Worm (Caenorhabditis elegans) whole organism, L1 larva: ENCODE measurements around the gene psf-1.

ENCODE experiments used
- C04F5.9 ChIP-seq: sonication (generic microtip); optimal IDR thresholded peaks from 2 replicates; lab custom pipeline; 2016; ENCODE audit warnings: missing genetic modification characterization, missing compliant biosample characterization
- C34B4.2 ChIP-seq: sonication (generic microtip); optimal IDR thresholded peaks from 2 replicates; lab custom pipeline; 2017; ENCODE audit warnings: mild to moderate bottlenecking, missing genetic modification characterization, missing compliant biosample characterization
- Y116A8C.19 ChIP-seq: sonication (generic microtip); optimal IDR thresholded peaks from 2 replicates; lab custom pipeline; 2016; ENCODE audit warnings: missing compliant biosample characterization, missing genetic modification characterization, borderline replicate concordance
- alr-1 ChIP-seq: fragments of 200-800 bp; sonication (Bioruptor generic); optimal IDR thresholded peaks from 2 replicates; lab custom pipeline; 2018; ENCODE audit warnings: borderline replicate concordance, mild to moderate bottlenecking, missing genetic modification characterization, missing compliant biosample characterization
- ama-1 ChIP-seq: fragments of 150-350 bp; optimal IDR thresholded peaks from 2 replicates; lab custom pipeline; 2014
- blmp-1 ChIP-seq: fragments of 150-350 bp; optimal IDR thresholded peaks from 2 replicates; lab custom pipeline; 2014; ENCODE audit warnings: missing biosample characterization, missing genetic modification characterization
- ceh-63 ChIP-seq: fragments of 200-800 bp; sonication (Bioruptor generic); optimal IDR thresholded peaks from 2 replicates; lab custom pipeline; 2018; ENCODE audit warnings: mild to moderate bottlenecking, missing genetic modification characterization, missing compliant biosample characterization
- ceh-8 ChIP-seq: fragments of 200-800 bp; sonication (Bioruptor generic); optimal IDR thresholded peaks from 2 replicates; lab custom pipeline; 2018; ENCODE audit warnings: mild to moderate bottlenecking, missing genetic modification characterization, moderate library complexity, missing compliant biosample characterization
- ceh-90 ChIP-seq: sonication (generic microtip); optimal IDR thresholded peaks from 2 replicates; lab custom pipeline; 2016; ENCODE audit warnings: missing genetic modification characterization, missing compliant biosample characterization
- dpl-1 ChIP-seq, 3 experiments: fragments of 150-350 bp in 2 of 3; sonication (generic microtip) in 1 of 3; optimal IDR thresholded peaks; 2 replicates each; lab custom pipeline; 2014 to 2017; ENCODE audit warnings: missing biosample characterization in 3 of 3, missing genetic modification characterization in 3 of 3, missing genetic modification reagents in 3 of 3
- dsc-1 ChIP-seq: sonication (generic microtip); optimal IDR thresholded peaks from 2 replicates; lab custom pipeline; 2016; ENCODE audit warnings: mild to moderate bottlenecking, missing genetic modification characterization, missing compliant biosample characterization
- efl-3 ChIP-seq: fragments of 200-800 bp; sonication (Bioruptor generic); optimal IDR thresholded peaks from 2 replicates; lab custom pipeline; 2018; ENCODE audit warnings: mild to moderate bottlenecking, missing genetic modification characterization, missing compliant biosample characterization
- egl-13 ChIP-seq: sonication (generic microtip); optimal IDR thresholded peaks from 2 replicates; lab custom pipeline; 2016; ENCODE audit warnings: missing genotype, missing genetic modification reagents, missing genetic modification characterization, missing compliant biosample characterization
- egl-27 ChIP-seq, 2 experiments: fragments of 150-350 bp in 1 of 2; sonication (generic microtip); optimal IDR thresholded peaks; 3 replicates each; lab custom pipeline; 2017 to 2018; ENCODE audit warnings: missing biosample characterization in 2 of 2, missing genetic modification characterization in 2 of 2, missing genetic modification reagents in 2 of 2
- elt-2 ChIP-seq: sonication (generic microtip); optimal IDR thresholded peaks from 2 replicates; lab custom pipeline; 2016; ENCODE audit warnings: missing genetic modification characterization, mild to moderate bottlenecking, inconsistent platforms, missing compliant biosample characterization, missing genetic modification reagents
- elt-3 ChIP-seq, 6 experiments: fragments of 150-350 bp in 1 of 6; sonication (generic microtip); optimal IDR thresholded peaks; 2 replicates each; lab custom pipeline; 2017 to 2018; ENCODE audit warnings: missing biosample characterization in 6 of 6, missing genetic modification characterization in 6 of 6, inconsistent platforms in 1 of 6
- ets-5 ChIP-seq: fragments of 200-800 bp; sonication (Bioruptor generic); IDR thresholded peaks from 2 replicates; pipeline ENCODE4 v1.3.6; 2022; ENCODE audit warnings: missing genetic modification characterization, missing compliant biosample characterization
- fkh-10 ChIP-seq: sonication (generic microtip); optimal IDR thresholded peaks from 2 replicates; lab custom pipeline; 2017; ENCODE audit warnings: missing biosample characterization, missing genetic modification reagents, missing genetic modification characterization
- fkh-4 ChIP-seq: sonication (generic microtip); optimal IDR thresholded peaks from 2 replicates; lab custom pipeline; 2016; ENCODE audit warnings: missing compliant biosample characterization, missing genetic modification characterization, borderline replicate concordance
- fkh-8 ChIP-seq: sonication (generic microtip); optimal IDR thresholded peaks from 2 replicates; lab custom pipeline; 2016; ENCODE audit warnings: mild to moderate bottlenecking, missing genetic modification characterization, missing compliant biosample characterization
- fos-1 ChIP-seq: fragments of 150-350 bp; optimal IDR thresholded peaks from 2 replicates; lab custom pipeline; 2014; ENCODE audit warnings: missing biosample characterization, missing genetic modification characterization
- grh-1 ChIP-seq: fragments of 200-800 bp; sonication (Bioruptor generic); IDR thresholded peaks from 2 replicates; pipeline ENCODE4 v1.3.6; 2022; ENCODE audit warnings: missing genetic modification reagents, missing genetic modification characterization, missing compliant biosample characterization
- hlh-4 ChIP-seq: sonication (generic microtip); optimal IDR thresholded peaks from 2 replicates; lab custom pipeline; 2016; ENCODE audit warnings: mild to moderate bottlenecking, missing genetic modification characterization, missing compliant biosample characterization
- irx-1 ChIP-seq: sonication (generic microtip); optimal IDR thresholded peaks from 2 replicates; lab custom pipeline; 2016; ENCODE audit warnings: missing genetic modification characterization, missing compliant biosample characterization
- jun-1 ChIP-seq: fragments of 150-350 bp; optimal IDR thresholded peaks from 2 replicates; lab custom pipeline; 2014; ENCODE audit warnings: missing biosample characterization, missing genetic modification reagents, missing genetic modification characterization
- lin-15B ChIP-seq: fragments of 150-350 bp; sonication (generic microtip); optimal IDR thresholded peaks from 3 replicates; lab custom pipeline; 2014; ENCODE audit warnings: missing biosample characterization, missing genetic modification characterization
- lsy-2 ChIP-seq, 2 experiments: fragments of 150-350 bp; optimal IDR thresholded peaks; 2 replicates each; lab custom pipeline; 2014; ENCODE audit warnings: missing biosample characterization in 2 of 2, missing genetic modification characterization in 2 of 2
- mab-9 ChIP-seq: fragments of 200-800 bp; sonication (Bioruptor generic); IDR thresholded peaks from 2 replicates; pipeline ENCODE4 v1.3.6; 2022; ENCODE audit warnings: missing genetic modification reagents, missing genetic modification characterization, missing compliant biosample characterization
- mdl-1 ChIP-seq, 2 experiments: fragments of 150-350 bp; optimal IDR thresholded peaks; 2 replicates each; lab custom pipeline; 2014 to 2017; ENCODE audit warnings: missing biosample characterization in 2 of 2, missing genetic modification characterization in 2 of 2, inconsistent platforms in 1 of 2
- mef-2 ChIP-seq: fragments of 150-350 bp; optimal IDR thresholded peaks from 2 replicates; lab custom pipeline; 2014; ENCODE audit warnings: missing biosample characterization, missing genetic modification characterization
- nhr-11 ChIP-seq: fragments of 150-350 bp; optimal IDR thresholded peaks from 2 replicates; lab custom pipeline; 2014; ENCODE audit warnings: missing biosample characterization, missing genetic modification characterization
- nhr-237 ChIP-seq: fragments of 150-350 bp; optimal IDR thresholded peaks from 2 replicates; lab custom pipeline; 2014; ENCODE audit warnings: missing biosample characterization, missing genetic modification characterization
- nhr-47 ChIP-seq: sonication (generic microtip); optimal IDR thresholded peaks from 2 replicates; lab custom pipeline; 2016; ENCODE audit warnings: mild to moderate bottlenecking, missing genetic modification characterization, moderate library complexity, missing compliant biosample characterization
- nhr-71 ChIP-seq: sonication (generic microtip); optimal IDR thresholded peaks from 2 replicates; lab custom pipeline; 2016; ENCODE audit warnings: mild to moderate bottlenecking, missing genetic modification characterization, moderate library complexity, missing compliant biosample characterization
- nhr-77 ChIP-seq: fragments of 150-350 bp; optimal IDR thresholded peaks from 2 replicates; lab custom pipeline; 2014; ENCODE audit warnings: missing biosample characterization, missing genetic modification characterization
- pag-3 ChIP-seq: sonication (generic microtip); optimal IDR thresholded peaks from 2 replicates; lab custom pipeline; 2017; ENCODE audit warnings: missing genetic modification characterization, mild to moderate bottlenecking, missing compliant biosample characterization, antibody characterized with exemption, borderline replicate concordance; ENCODE audit not compliant: insufficient read depth
- rnt-1 ChIP-seq: sonication (generic microtip); optimal IDR thresholded peaks from 2 replicates; lab custom pipeline; 2016; ENCODE audit warnings: mild to moderate bottlenecking, missing genetic modification characterization, moderate library complexity, missing compliant biosample characterization
- snpc-4 ChIP-seq: fragments of 150-350 bp; optimal IDR thresholded peaks from 2 replicates; lab custom pipeline; 2014; ENCODE audit warnings: missing biosample characterization, missing genetic modification characterization
- snu-23 ChIP-seq: sonication (generic microtip); optimal IDR thresholded peaks from 2 replicates; lab custom pipeline; 2016; ENCODE audit warnings: missing genetic modification characterization, missing compliant biosample characterization
- sptf-1 ChIP-seq: fragments of 150-350 bp; optimal IDR thresholded peaks from 2 replicates; lab custom pipeline; 2014; ENCODE audit warnings: missing biosample characterization, missing genetic modification characterization
- sup-37 ChIP-seq: fragments of 200-800 bp; sonication (Bioruptor generic); optimal IDR thresholded peaks from 2 replicates; lab custom pipeline; 2018; ENCODE audit warnings: mild to moderate bottlenecking, missing genetic modification characterization, missing compliant biosample characterization
- swsn-7 ChIP-seq: sonication (generic microtip); optimal IDR thresholded peaks from 2 replicates; lab custom pipeline; 2016; ENCODE audit warnings: missing genetic modification characterization, missing compliant biosample characterization
- tbx-2 ChIP-seq: sonication (generic microtip); optimal IDR thresholded peaks from 2 replicates; lab custom pipeline; 2016; ENCODE audit warnings: missing genetic modification characterization, missing compliant biosample characterization
- unc-130 ChIP-seq: fragments of 150-350 bp; optimal IDR thresholded peaks from 2 replicates; lab custom pipeline; 2017; ENCODE audit warnings: missing biosample characterization, missing genetic modification characterization, inconsistent platforms
- unc-62 ChIP-seq: fragments of 150-350 bp; optimal IDR thresholded peaks from 2 replicates; lab custom pipeline; 2014; ENCODE audit warnings: missing biosample characterization, missing genetic modification reagents, missing genetic modification characterization
- unc-86 ChIP-seq: sonication (generic microtip); optimal IDR thresholded peaks from 2 replicates; lab custom pipeline; 2016; ENCODE audit warnings: missing genetic modification characterization, missing compliant biosample characterization
- vab-15 ChIP-seq: sonication (generic microtip); optimal IDR thresholded peaks from 2 replicates; lab custom pipeline; 2017; ENCODE audit warnings: missing genotype, mild to moderate bottlenecking, missing genetic modification characterization, missing compliant biosample characterization
- xbp-1 ChIP-seq: sonication (generic microtip); optimal IDR thresholded peaks from 2 replicates; lab custom pipeline; 2016; ENCODE audit warnings: missing genetic modification characterization, missing compliant biosample characterization
- zag-1 ChIP-seq: fragments of 150-350 bp; optimal IDR thresholded peaks from 2 replicates; lab custom pipeline; 2014; ENCODE audit warnings: missing biosample characterization, missing genetic modification characterization
- zip-4 ChIP-seq: fragments of 200-800 bp; sonication (Bioruptor generic); optimal IDR thresholded peaks from 2 replicates; lab custom pipeline; 2018; ENCODE audit warnings: mild to moderate bottlenecking, missing genetic modification characterization, moderate library complexity, missing compliant biosample characterization
- ztf-11 ChIP-seq, 2 experiments: sonication (generic microtip); optimal IDR thresholded peaks; 2 replicates each; lab custom pipeline; 2016 to 2017; ENCODE audit warnings: missing genetic modification characterization in 2 of 2, missing biosample characterization in 1 of 2, missing compliant biosample characterization in 1 of 2
- ztf-4 ChIP-seq: fragments of 150-350 bp; optimal IDR thresholded peaks from 2 replicates; lab custom pipeline; 2014; ENCODE audit warnings: missing biosample characterization, missing genetic modification characterization

Gene psf-1

ce11 chrII:9940430-9940829, 28.0 kb upstream of the psf-1 start, which contains the start of gene ufd-3:
Gene ufd-3, plus strand, starts transcription at chrII:9940753.
- peak; percentile 48 for TF ChIP-seq nhr-77
- peak; percentile 47 for TF ChIP-seq ztf-4
- peak; percentile 92 for TF ChIP-seq egl-13 (tag; lab: Kevin White, UChicago)
- peak; percentile 55 for TF ChIP-seq elt-2 (tag; lab: Kevin White, UChicago)
- peak; percentile 85 for TF ChIP-seq vab-15 (tag; lab: Kevin White, UChicago)
- peak; percentile 82 for TF ChIP-seq blmp-1 (tag; lab: Kevin White, UChicago)
- peak; percentile 68 for TF ChIP-seq jun-1
- peak in 5 of 6 experiments; percentile 8 to 95 (median 49) for TF ChIP-seq elt-3 (tag; optimal IDR thresholded peaks at IDR 0.05; lab: Kevin White, UChicago)
- peak; percentile 89 for TF ChIP-seq nhr-11 (tag; lab: Kevin White, UChicago)
- TF ChIP-seq Y116A8C.19 (tag; lab: Kevin White, UChicago): peak; percentile 80
- TF ChIP-seq unc-86: peak; percentile 85
- peak; percentile 71 for TF ChIP-seq mab-9
- peak; percentile 90 for TF ChIP-seq fkh-4 (tag; lab: Kevin White, UChicago)
- peak; percentile 90 to 93 for TF ChIP-seq lsy-2 (tag; optimal IDR thresholded peaks at IDR 0.05; lab: Kevin White, UChicago)
- peak; percentile 86 for TF ChIP-seq fkh-8 (tag; lab: Kevin White, UChicago)
- TF ChIP-seq irx-1 (tag; lab: Kevin White, UChicago): peak; percentile 95
- TF ChIP-seq nhr-237 (tag; lab: Kevin White, UChicago): peak; percentile 37
- peak; percentile 92 for TF ChIP-seq snu-23 (GFP tag; lab: Kevin White, UChicago)
- TF ChIP-seq fos-1 (tag; lab: Kevin White, UChicago): peak; percentile 73
- TF ChIP-seq hlh-4 (tag; lab: Kevin White, UChicago): peak; percentile 63
- TF ChIP-seq tbx-2 (tag; lab: Kevin White, UChicago): peak; percentile 93
- peak; percentile 99 for TF ChIP-seq rnt-1 (tag; lab: Kevin White, UChicago)
- TF ChIP-seq lin-15B (tag; lab: Kevin White, UChicago): peak; percentile 93
- TF ChIP-seq unc-130 (tag; lab: Kevin White, UChicago): peak; percentile 93
- peak; percentile 95 to 98 (median 97) for TF ChIP-seq dpl-1 (GFP tag; optimal IDR thresholded peaks at IDR 0.05; lab: Kevin White, UChicago)
- peak; percentile 85 for TF ChIP-seq C04F5.9 (tag; lab: Kevin White, UChicago)
- TF ChIP-seq snpc-4 (tag; lab: Kevin White, UChicago): peak; percentile 78
- TF ChIP-seq egl-27 (tag; optimal IDR thresholded peaks at IDR 0.05; lab: Kevin White, UChicago): no peak
- peak; percentile 72; the same call in 1 of the 2 replicates for TF ChIP-seq grh-1
- no peak for TF ChIP-seq pag-3 (tag; lab: Kevin White, UChicago)
- no peak for TF ChIP-seq mef-2 (tag; lab: Kevin White, UChicago)
- TF ChIP-seq nhr-47 (tag; lab: Kevin White, UChicago): peak; percentile 93
- peak; percentile 59 for TF ChIP-seq sup-37
- peak in 1 of 2 experiments; percentile 78 for TF ChIP-seq mdl-1 (tag; optimal IDR thresholded peaks at IDR 0.05; lab: Kevin White, UChicago)
- peak; percentile 45 for TF ChIP-seq zip-4 (GFP tag; lab: Kevin White, UChicago)
- peak; percentile 15 for TF ChIP-seq ama-1 (lab: Kevin White, UChicago)
- peak; percentile 96 for TF ChIP-seq nhr-71 (tag; lab: Kevin White, UChicago)
- peak; percentile 61 for TF ChIP-seq ceh-8 (GFP tag; lab: Kevin White, UChicago)
- no peak for TF ChIP-seq unc-62 (GFP tag; lab: Kevin White, UChicago)
- TF ChIP-seq ets-5 (GFP tag; lab: Robert Waterston, UW): no peak
- no peak for TF ChIP-seq sptf-1 (tag; lab: Kevin White, UChicago)
- TF ChIP-seq ztf-11 (tag; optimal IDR thresholded peaks at IDR 0.05; lab: Kevin White, UChicago): peak in 1 of 2 experiments; percentile 94
- no peak for TF ChIP-seq ceh-63 (GFP tag; lab: Kevin White, UChicago)
- TF ChIP-seq efl-3 (GFP tag; lab: Kevin White, UChicago): no peak
- no peak for TF ChIP-seq C34B4.2
- TF ChIP-seq ceh-90: peak; percentile 92
- TF ChIP-seq swsn-7: peak; percentile 91
- TF ChIP-seq dsc-1 (tag; lab: Kevin White, UChicago): peak; percentile 90
- peak; percentile 50 for TF ChIP-seq fkh-10
- no peak for TF ChIP-seq alr-1 (tag; lab: Kevin White, UChicago)
- TF ChIP-seq zag-1: peak; percentile 15
- peak; percentile 92 for TF ChIP-seq xbp-1
